Fruit fly (Drosophila melanogaster): Measurements from ENCODE around the gene rux.

DNA sequence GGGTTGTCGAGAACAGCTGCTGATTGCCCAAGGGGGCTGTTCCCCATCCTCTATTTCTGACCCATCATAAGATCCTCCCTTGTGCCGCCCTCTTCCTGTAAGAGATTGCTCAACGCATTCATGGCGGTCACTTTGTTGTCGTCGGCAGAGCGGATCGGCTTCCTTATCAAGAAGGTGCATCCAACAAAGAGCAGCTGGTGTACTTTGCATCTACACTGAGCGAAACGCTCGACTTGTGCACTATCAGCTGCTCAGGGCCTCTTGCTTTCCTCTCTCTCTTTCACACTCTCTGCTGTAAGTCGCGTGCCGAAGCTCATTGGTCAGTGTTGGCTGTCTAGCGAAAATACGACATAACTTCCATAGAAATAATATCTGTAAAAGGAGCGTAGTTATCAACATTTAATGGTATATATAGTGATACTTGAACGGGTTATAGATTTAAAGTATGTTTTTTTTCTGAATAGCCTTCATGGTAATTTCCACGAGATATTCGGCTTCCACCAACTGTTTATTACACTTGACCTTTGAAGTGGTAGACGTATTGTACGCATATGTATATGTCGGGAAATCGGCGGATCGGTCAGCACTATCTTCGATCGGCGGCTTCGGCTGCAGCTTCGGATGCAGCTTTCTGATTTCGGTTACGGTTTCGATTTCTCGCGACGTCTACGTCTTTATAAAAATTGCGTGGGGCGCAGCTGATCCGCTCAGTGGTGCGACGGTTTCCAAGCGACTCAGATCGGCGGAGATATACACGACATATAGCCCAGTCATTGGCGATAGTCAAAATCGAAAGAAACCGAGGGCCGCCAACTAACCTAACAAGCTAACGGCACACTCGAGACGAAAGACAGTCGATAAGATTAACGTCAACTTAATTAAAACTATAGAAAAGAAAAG lies 49.3 kb downstream of the rux start, which contains the start of gene CG5966:
- TF ChIP-seq CG8765 (GFP tag; IDR thresholded peaks at IDR 0.05): no peak
- peak in 1 of 2 experiments; percentile 18 for TF ChIP-seq crp (GFP tag; optimal IDR thresholded peaks at IDR 0.05)
- TF ChIP-seq Dfd (GFP tag; optimal IDR thresholded peaks at IDR 0.05): no peak
- TF ChIP-seq CG11398 (GFP tag; optimal IDR thresholded peaks at IDR 0.05): no peak
- TF ChIP-seq CG6254 (GFP tag; optimal IDR thresholded peaks at IDR 0.05): no peak
- TF ChIP-seq Sox100B (GFP tag; optimal IDR thresholded peaks at IDR 0.05): no peak
- TF ChIP-seq CG17186 (GFP tag; optimal IDR thresholded peaks at IDR 0.05): no peak

Measured in whole organism, embryonic.